Worm (Caenorhabditis elegans) whole organism, early embryonic: ENCODE results near the gene F53E4.1.

ENCODE experiments used
- B0310.2 ChIP-seq: sonication (generic microtip); optimal IDR thresholded peaks from 2 replicates; lab custom pipeline; 2016; ENCODE audit warnings: mild to moderate bottlenecking, missing genetic modification characterization, missing compliant biosample characterization
- F13C5.2 ChIP-seq: sonication (generic microtip); optimal IDR thresholded peaks from 2 replicates; lab custom pipeline; 2017; ENCODE audit warnings: mild to moderate bottlenecking, missing genetic modification characterization, inconsistent platforms, missing compliant biosample characterization
- aly-1 ChIP-seq: sonication (generic microtip); optimal IDR thresholded peaks from 2 replicates; lab custom pipeline; 2016; ENCODE audit warnings: missing genetic modification characterization, missing compliant biosample characterization
- ama-1 ChIP-seq: fragments of 150-350 bp; optimal IDR thresholded peaks from 2 replicates; lab custom pipeline; 2014
- ceh-13 ChIP-seq: fragments of 200-800 bp; sonication (Bioruptor generic); optimal IDR thresholded peaks from 2 replicates; lab custom pipeline; 2018; ENCODE audit warnings: mild to moderate bottlenecking, missing genetic modification characterization, missing compliant biosample characterization
- ceh-36 ChIP-seq: sonication (generic microtip); optimal IDR thresholded peaks from 2 replicates; lab custom pipeline; 2016; ENCODE audit warnings: missing genetic modification characterization, inconsistent platforms, missing compliant biosample characterization
- ets-7 ChIP-seq: sonication (generic microtip); optimal IDR thresholded peaks from 2 replicates; lab custom pipeline; 2016; ENCODE audit warnings: missing genotype, missing genetic modification characterization, missing compliant biosample characterization
- flt-1 ChIP-seq: fragments of 200-800 bp; sonication (Bioruptor generic); IDR thresholded peaks from 2 replicates; pipeline ENCODE4 v1.3.6; 2022; ENCODE audit warnings: missing genetic modification characterization, missing compliant biosample characterization
- hmbx-1 ChIP-seq: sonication (generic microtip); optimal IDR thresholded peaks from 2 replicates; lab custom pipeline; 2016; ENCODE audit warnings: mild to moderate bottlenecking, missing genetic modification characterization, missing compliant biosample characterization
- hmg-4 ChIP-seq: fragments of 200-800 bp; sonication (Bioruptor generic); optimal IDR thresholded peaks from 2 replicates; lab custom pipeline; 2018; ENCODE audit warnings: mild to moderate bottlenecking, missing genetic modification characterization, missing compliant biosample characterization
- hnd-1 ChIP-seq: sonication (generic microtip); optimal IDR thresholded peaks from 2 replicates; lab custom pipeline; 2016; ENCODE audit warnings: missing genetic modification characterization, missing compliant biosample characterization
- pes-1 ChIP-seq: fragments of 200-800 bp; sonication (Bioruptor generic); IDR thresholded peaks from 2 replicates; pipeline ENCODE4 v1.3.6; 2022; ENCODE audit warnings: missing genetic modification reagents, missing genetic modification characterization, missing compliant biosample characterization
- scrt-1 ChIP-seq: fragments of 200-800 bp; sonication (Bioruptor generic); IDR thresholded peaks from 2 replicates; pipeline ENCODE4 v1.3.6; 2022; ENCODE audit warnings: missing genetic modification characterization, missing compliant biosample characterization
- sea-1 ChIP-seq: fragments of 200-800 bp; sonication (Bioruptor generic); conservative IDR thresholded peaks from 2 replicates; pipeline ENCODE4 v1.3.6; 2022; ENCODE audit warnings: missing genetic modification characterization, missing compliant biosample characterization
- tbx-11 ChIP-seq: fragments of 200-800 bp; sonication (Bioruptor generic); IDR thresholded peaks from 2 replicates; pipeline ENCODE4 v1.3.6; 2022; ENCODE audit warnings: missing genetic modification characterization, missing compliant biosample characterization
- tbx-37 ChIP-seq: fragments of 200-800 bp; sonication (Bioruptor generic); conservative IDR thresholded peaks from 2 replicates; pipeline ENCODE4 v1.3.6; 2022; ENCODE audit warnings: missing genetic modification reagents, missing genetic modification characterization, missing compliant biosample characterization
- tra-4 ChIP-seq: sonication (generic microtip); optimal IDR thresholded peaks from 2 replicates; lab custom pipeline; 2017; ENCODE audit warnings: missing genetic modification characterization, missing compliant biosample characterization

Gene F53E4.1

DNA sequence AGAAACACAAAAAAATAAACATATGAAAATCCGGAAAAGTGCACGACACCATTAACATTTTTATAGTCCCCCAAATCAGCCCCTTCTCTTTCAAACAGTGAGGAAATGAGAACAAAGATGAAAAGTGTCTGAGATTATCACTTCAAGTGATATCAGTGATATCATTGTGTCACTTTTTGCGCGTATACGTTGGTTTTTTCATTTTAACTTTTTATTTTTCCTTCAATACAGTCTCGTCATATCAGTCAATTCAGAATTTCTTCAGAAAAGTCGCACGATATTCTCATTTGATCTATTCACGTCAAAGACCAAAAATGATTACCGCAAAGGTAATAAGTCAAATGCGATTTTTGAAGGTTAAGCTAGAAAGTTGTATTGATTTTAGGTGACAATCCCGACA is 36.6 kb upstream of the F53E4.1 start, which contains the start of gene twk-34:
Gene twk-34 (plus strand): TSS at position 216 of the 400 bp plus-strand sequence.
- TF ChIP-seq ama-1 (lab: Kevin White, UChicago) (no peak), scrt-1 (GFP tag; lab: Robert Waterston, UW) (no peak), hmg-4 (GFP tag; lab: Kevin White, UChicago) (no peak), sea-1 (GFP tag; lab: Robert Waterston, UW) (no peak), hnd-1 (tag; lab: Kevin White, UChicago) (no peak), F13C5.2 (tag; lab: Kevin White, UChicago) (no peak)

DNA sequence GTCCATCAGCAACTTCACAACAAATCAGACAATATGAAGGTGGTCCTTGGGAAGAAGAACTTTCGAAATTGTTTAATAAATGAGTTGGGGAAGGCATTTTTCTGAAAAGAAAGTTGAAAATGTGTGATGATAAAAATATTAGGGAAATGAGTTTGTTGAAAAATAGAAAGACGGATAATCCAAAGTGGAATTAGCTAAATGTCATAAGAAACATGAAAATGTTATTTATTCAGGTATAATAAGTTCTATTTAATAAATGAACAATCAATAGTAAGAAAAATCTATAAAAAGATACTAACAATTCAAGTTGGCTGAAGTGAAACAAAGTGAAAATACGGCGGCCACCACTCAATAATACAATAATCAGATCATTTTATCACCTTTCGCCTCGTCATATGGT is 34.2 kb upstream of the F53E4.1 start, which contains the start of gene nhr-53:
Gene nhr-53 (minus strand): TSS at position 101 of the 400 bp plus-strand sequence.
- TF ChIP-seq sea-1 (GFP tag; lab: Robert Waterston, UW) (no peak), ceh-36 (tag; lab: Kevin White, UChicago) (no peak), hnd-1 (tag; lab: Kevin White, UChicago) (no peak), tbx-11 (GFP tag; lab: Robert Waterston, UW) (no peak), pes-1 (GFP tag; lab: Robert Waterston, UW) (no peak), F13C5.2 (tag; lab: Kevin White, UChicago) (no peak), tra-4 (tag; lab: Kevin White, UChicago) (no peak), hmg-4 (GFP tag; lab: Kevin White, UChicago) (no peak), aly-1 (tag; lab: Kevin White, UChicago) (no peak), B0310.2 (no peak), ets-7 (no peak), tbx-37 (GFP tag; lab: Robert Waterston, UW) (no peak), ceh-13 (GFP tag; lab: Kevin White, UChicago) (no peak), flt-1 (GFP tag; lab: Robert Waterston, UW) (no peak), scrt-1 (GFP tag; lab: Robert Waterston, UW) (no peak), hmbx-1 (tag; lab: Kevin White, UChicago) (no peak), ama-1 (lab: Kevin White, UChicago) (no peak)

DNA sequence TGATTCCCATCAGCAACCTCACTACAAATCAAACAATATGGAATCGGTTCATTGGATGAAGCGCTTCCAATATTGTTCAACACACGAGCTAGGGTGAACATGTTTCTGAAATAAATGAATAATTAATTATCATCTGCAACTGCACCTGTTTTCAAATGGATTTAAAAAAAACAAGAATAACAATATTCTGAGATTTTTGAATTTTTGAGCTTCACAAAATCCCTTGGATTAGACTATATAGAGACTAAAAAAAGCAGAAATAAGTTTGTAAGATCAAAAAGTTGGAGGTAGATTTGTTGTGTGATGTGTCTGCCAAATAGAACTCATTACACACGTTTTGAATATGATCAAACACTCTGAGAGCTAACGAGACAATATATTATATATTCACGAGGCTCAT is 31.7 kb upstream of the F53E4.1 start, which contains the start of gene nhr-199:
Gene nhr-199 (minus strand): TSS at position 101 of the 400 bp plus-strand sequence.
- TF ChIP-seq ama-1 (lab: Kevin White, UChicago) (no peak), hmbx-1 (tag; lab: Kevin White, UChicago) (no peak), ceh-36 (tag; lab: Kevin White, UChicago) (no peak), tra-4 (tag; lab: Kevin White, UChicago) (no peak), tbx-37 (GFP tag; lab: Robert Waterston, UW) (no peak), hmg-4 (GFP tag; lab: Kevin White, UChicago) (no peak), ets-7 (no peak), sea-1 (GFP tag; lab: Robert Waterston, UW) (no peak), flt-1 (GFP tag; lab: Robert Waterston, UW) (no peak)

DNA sequence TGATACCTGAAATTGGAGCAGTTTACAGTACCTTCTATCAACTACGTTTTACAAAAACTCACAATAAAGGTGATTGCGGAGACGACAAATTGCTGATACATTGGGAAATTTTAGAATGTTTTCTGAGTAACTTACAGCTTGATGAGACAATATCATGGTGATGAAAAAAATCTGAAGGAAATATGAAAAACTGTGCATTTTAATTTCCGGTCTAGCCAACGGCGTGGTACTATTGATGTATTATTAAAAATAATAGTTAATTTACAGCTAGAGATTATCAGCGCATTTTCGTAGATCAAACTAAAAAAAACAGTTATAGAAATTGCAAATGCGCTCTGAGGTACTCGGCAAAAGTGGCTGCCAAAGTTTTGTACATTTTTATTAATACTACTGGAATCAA is 30.0 kb upstream of the F53E4.1 start, which contains the start of gene srx-29:
Gene srx-29 (minus strand): TSS at position 101 of the 400 bp plus-strand sequence.
- TF ChIP-seq scrt-1 (GFP tag; lab: Robert Waterston, UW) (no peak), B0310.2 (no peak), ets-7 (no peak), pes-1 (GFP tag; lab: Robert Waterston, UW) (no peak), tbx-37 (GFP tag; lab: Robert Waterston, UW) (no peak), hnd-1 (tag; lab: Kevin White, UChicago) (no peak), hmbx-1 (tag; lab: Kevin White, UChicago) (no peak), tra-4 (tag; lab: Kevin White, UChicago) (no peak), ceh-36 (tag; lab: Kevin White, UChicago) (no peak), flt-1 (GFP tag; lab: Robert Waterston, UW) (no peak), tbx-11 (GFP tag; lab: Robert Waterston, UW) (no peak), F13C5.2 (tag; lab: Kevin White, UChicago) (no peak), ama-1 (lab: Kevin White, UChicago) (no peak), aly-1 (tag; lab: Kevin White, UChicago) (no peak), ceh-13 (GFP tag; lab: Kevin White, UChicago) (no peak)

DNA sequence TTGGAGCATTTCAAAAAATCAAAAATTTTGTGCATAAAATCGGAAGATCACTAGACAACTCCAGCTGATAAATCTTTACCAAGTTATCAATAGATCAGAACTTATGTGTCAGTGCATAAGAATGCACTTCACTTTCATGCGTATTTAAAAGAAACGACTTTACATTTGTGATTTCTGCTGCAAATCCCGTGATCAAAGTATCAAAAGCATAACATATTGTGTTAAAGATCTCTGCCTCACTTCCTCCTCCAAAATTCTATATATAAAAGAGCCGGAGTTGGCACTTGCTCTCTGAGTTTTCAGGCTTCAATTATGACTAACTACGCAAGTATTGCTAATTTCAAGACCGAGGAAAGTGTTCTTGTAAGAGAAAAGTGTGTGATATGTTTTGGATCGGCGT is 25.6 kb upstream of the F53E4.1 start, which contains the start of gene nhr-198:
Gene nhr-198 (plus strand): TSS at position 313 of the 400 bp plus-strand sequence.
- no peak for TF ChIP-seq hmg-4 (GFP tag; lab: Kevin White, UChicago)
- TF ChIP-seq hmbx-1 (tag; lab: Kevin White, UChicago) = no peak
- TF ChIP-seq tra-4 (tag; lab: Kevin White, UChicago) = no peak
- TF ChIP-seq flt-1 (GFP tag; lab: Robert Waterston, UW) = no peak
- no peak for TF ChIP-seq ama-1 (lab: Kevin White, UChicago)
- TF ChIP-seq ceh-36 (tag; lab: Kevin White, UChicago) = no peak
- TF ChIP-seq tbx-37 (GFP tag; lab: Robert Waterston, UW) = no peak
- no peak for TF ChIP-seq scrt-1 (GFP tag; lab: Robert Waterston, UW)
- no peak for TF ChIP-seq ceh-13 (GFP tag; lab: Kevin White, UChicago)
- no peak for TF ChIP-seq ets-7

DNA sequence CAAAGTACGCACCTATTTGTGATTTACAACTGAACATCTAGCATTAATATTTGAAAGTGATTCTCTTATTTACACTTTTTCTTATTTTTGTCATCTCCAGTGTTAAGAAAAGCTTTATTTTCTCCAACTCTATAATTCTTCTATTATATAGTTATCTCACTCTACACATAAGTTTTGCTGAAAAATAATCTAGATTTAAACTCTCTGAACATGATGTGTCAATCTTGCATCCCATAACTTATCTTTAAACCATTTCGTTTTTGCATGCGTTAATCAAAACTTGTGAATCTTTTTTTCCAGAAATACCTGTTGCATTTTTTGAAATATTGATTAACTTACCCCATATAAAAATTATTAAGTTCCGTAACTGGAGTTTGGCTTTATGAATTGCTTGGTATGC is 21.9 kb upstream of the F53E4.1 start, which contains the start of gene nhr-268:
Gene nhr-268 (plus strand): TSS at position 301 of the 400 bp plus-strand sequence.
- no peak for TF ChIP-seq hmbx-1 (tag; lab: Kevin White, UChicago)
- no peak for TF ChIP-seq flt-1 (GFP tag; lab: Robert Waterston, UW)
- TF ChIP-seq tra-4 (tag; lab: Kevin White, UChicago) = no peak
- no peak for TF ChIP-seq aly-1 (tag; lab: Kevin White, UChicago)
- TF ChIP-seq ceh-36 (tag; lab: Kevin White, UChicago) = no peak
- no peak for TF ChIP-seq hnd-1 (tag; lab: Kevin White, UChicago)

DNA sequence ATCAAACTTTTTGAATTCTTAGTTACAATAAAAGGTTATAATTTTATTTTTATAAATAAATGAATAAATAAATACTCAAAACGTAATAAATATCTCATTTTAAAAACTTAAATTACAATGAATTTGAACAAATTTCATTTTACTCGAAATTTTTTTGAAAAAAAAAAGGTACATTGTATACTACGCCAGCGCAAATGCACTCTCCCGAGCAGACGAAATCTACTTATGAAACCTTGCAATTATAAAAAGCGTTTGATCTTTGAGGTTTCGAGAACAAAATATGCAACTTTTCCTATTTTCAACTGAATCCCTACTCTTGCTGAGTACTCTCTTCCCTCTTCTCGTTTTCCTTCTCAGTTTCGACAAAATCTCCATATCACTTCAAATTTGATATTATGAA is 19.6 kb upstream of the F53E4.1 start, which contains the start of gene nhr-197:
Gene nhr-197 (plus strand): TSS at position 301 of the 400 bp plus-strand sequence.
- TF ChIP-seq B0310.2 = no peak
- no peak for TF ChIP-seq tbx-37 (GFP tag; lab: Robert Waterston, UW)
- TF ChIP-seq ceh-36 (tag; lab: Kevin White, UChicago) = no peak
- no peak for TF ChIP-seq pes-1 (GFP tag; lab: Robert Waterston, UW)
- TF ChIP-seq aly-1 (tag; lab: Kevin White, UChicago) = no peak
- no peak for TF ChIP-seq scrt-1 (GFP tag; lab: Robert Waterston, UW)
- TF ChIP-seq tbx-11 (GFP tag; lab: Robert Waterston, UW) = no peak
- TF ChIP-seq flt-1 (GFP tag; lab: Robert Waterston, UW) = no peak
- no peak for TF ChIP-seq F13C5.2 (tag; lab: Kevin White, UChicago)
- no peak for TF ChIP-seq ceh-13 (GFP tag; lab: Kevin White, UChicago)
- TF ChIP-seq tra-4 (tag; lab: Kevin White, UChicago) = no peak
- no peak for TF ChIP-seq ama-1 (lab: Kevin White, UChicago)
- TF ChIP-seq ets-7 = no peak
- no peak for TF ChIP-seq sea-1 (GFP tag; lab: Robert Waterston, UW)
- TF ChIP-seq hmbx-1 (tag; lab: Kevin White, UChicago) = no peak
- TF ChIP-seq hnd-1 (tag; lab: Kevin White, UChicago) = no peak
- no peak for TF ChIP-seq hmg-4 (GFP tag; lab: Kevin White, UChicago)
